Worm (Caenorhabditis elegans) whole organism, L3 larva: Measurements from ENCODE around the gene let-19.

Source experiments
- R02D3.7 ChIP-seq: fragments of 150-350 bp; optimal IDR thresholded peaks from 2 replicates; lab custom pipeline; 2014; ENCODE audit warnings: missing biosample characterization, missing genetic modification characterization
- ZK546.5 ChIP-seq: sonication (generic microtip); optimal IDR thresholded peaks from 2 replicates; lab custom pipeline; 2017; ENCODE audit warnings: missing biosample characterization, missing genetic modification characterization
- egl-27 ChIP-seq: sonication (generic microtip); optimal IDR thresholded peaks from 4 replicates; lab custom pipeline; 2017; ENCODE audit warnings: missing biosample characterization, missing genetic modification reagents, missing genetic modification characterization
- fkh-10 ChIP-seq: sonication (generic microtip); optimal IDR thresholded peaks from 2 replicates; lab custom pipeline; 2017; ENCODE audit warnings: missing biosample characterization, missing genetic modification reagents, missing genetic modification characterization
- lin-39 ChIP-seq: fragments of 150-350 bp; optimal IDR thresholded peaks from 2 replicates; lab custom pipeline; 2018; ENCODE audit warnings: missing biosample characterization, missing genetic modification reagents, missing genetic modification characterization
- nfya-1 ChIP-seq: sonication (generic microtip); optimal IDR thresholded peaks from 2 replicates; lab custom pipeline; 2017; ENCODE audit warnings: missing genetic modification characterization, mild to moderate bottlenecking, missing compliant biosample characterization, antibody characterized with exemption, moderate library complexity; ENCODE audit not compliant: insufficient read depth
- nhr-11 ChIP-seq: fragments of 150-350 bp; optimal IDR thresholded peaks from 2 replicates; lab custom pipeline; 2014; ENCODE audit warnings: missing biosample characterization, missing genetic modification characterization
- nhr-25 ChIP-seq: sonication (generic microtip); optimal IDR thresholded peaks from 2 replicates; lab custom pipeline; 2017; ENCODE audit warnings: missing biosample characterization, missing genetic modification characterization
- nhr-77 ChIP-seq: fragments of 150-350 bp; optimal IDR thresholded peaks from 2 replicates; lab custom pipeline; 2014; ENCODE audit warnings: missing biosample characterization, missing genetic modification characterization
- pqm-1 ChIP-seq: fragments of 150-350 bp; optimal IDR thresholded peaks from 2 replicates; lab custom pipeline; 2017; ENCODE audit warnings: missing biosample characterization, missing genetic modification characterization, inconsistent platforms

- TF ChIP-seq lin-39 (tag; lab: Kevin White, UChicago) (no peak), nhr-25 (tag; lab: Kevin White, UChicago) (peak; percentile 81), nhr-77 (tag; lab: Kevin White, UChicago) (no peak), ZK546.5 (tag; lab: Kevin White, UChicago) (no peak), nhr-11 (tag; lab: Kevin White, UChicago) (no peak), R02D3.7 (tag; lab: Kevin White, UChicago) (no peak), fkh-10 (no peak), pqm-1 (no peak), egl-27 (tag; lab: Kevin White, UChicago) (no peak), nfya-1 (no peak)
These were observed 19.7 kb upstream of the let-19 start for ce11 chrII:8751042-8751441.
